Fruit fly (Drosophila melanogaster) whole organism, embryonic: Measurements from ENCODE around the gene CG33110.
A peak's percentile ranks its signal among the peaks of the same experiment; 100 is the strongest.

ENCODE experiments used
- Abd-B ChIP-seq: fragments of 200-800 bp; sonication (Bioruptor generic); optimal IDR thresholded peaks from 2 replicates; lab custom pipeline; 2018; ENCODE audit warnings: missing biosample characterization, mild to moderate bottlenecking, missing genetic modification characterization, moderate library complexity
- CG10147 ChIP-seq: fragments of 200-800 bp; sonication (Bioruptor generic); optimal IDR thresholded peaks from 2 replicates; lab custom pipeline; 2019; ENCODE audit warnings: missing biosample characterization, mild to moderate bottlenecking, missing genetic modification characterization, moderate library complexity
- CG10543 ChIP-seq: fragments of 200-800 bp; sonication (Bioruptor generic); optimal IDR thresholded peaks from 3 replicates; lab custom pipeline; 2017; ENCODE audit warnings: missing biosample characterization, mild to moderate bottlenecking, missing genetic modification characterization, moderate library complexity
- CG10979 ChIP-seq: fragments of 200-800 bp; sonication (Bioruptor generic); optimal IDR thresholded peaks from 2 replicates; lab custom pipeline; 2018; ENCODE audit warnings: missing biosample characterization, mild to moderate bottlenecking, missing genetic modification characterization, moderate library complexity
- CG11456 ChIP-seq: fragments of 200-800 bp; sonication (Bioruptor generic); IDR thresholded peaks from 3 replicates; pipeline ENCODE4 v1.3.6; 2022; ENCODE audit warnings: missing biosample characterization, missing genetic modification characterization
- CG12236 ChIP-seq: fragments of 200-800 bp; sonication (Bioruptor generic); optimal IDR thresholded peaks from 2 replicates; lab custom pipeline; 2016; ENCODE audit warnings: missing biosample characterization, missing genetic modification characterization
- CG12659 ChIP-seq: fragments of 200-800 bp; sonication (Bioruptor generic); optimal IDR thresholded peaks from 3 replicates; lab custom pipeline; 2017; ENCODE audit warnings: mild to moderate bottlenecking, missing biosample characterization, missing genetic modification reagents, missing genetic modification characterization
- CG15269 ChIP-seq: fragments of 200-800 bp; sonication (Bioruptor generic); optimal IDR thresholded peaks from 2 replicates; lab custom pipeline; 2018; ENCODE audit warnings: missing biosample characterization, mild to moderate bottlenecking, missing genetic modification characterization, moderate library complexity
- CG15514 ChIP-seq: fragments of 200-800 bp; sonication (Bioruptor generic); optimal IDR thresholded peaks from 3 replicates; lab custom pipeline; 2017; ENCODE audit warnings: missing biosample characterization, missing genetic modification characterization, mild to moderate bottlenecking, moderate library complexity, missing genetic modification reagents
- CG17568 ChIP-seq: fragments of 200-800 bp; sonication (Bioruptor generic); optimal IDR thresholded peaks from 2 replicates; lab custom pipeline; 2018; ENCODE audit warnings: missing biosample characterization, mild to moderate bottlenecking, missing genetic modification characterization, moderate library complexity
- CG2712 ChIP-seq: fragments of 200-800 bp; optimal IDR thresholded peaks from 3 replicates; lab custom pipeline; 2019; ENCODE audit warnings: missing biosample characterization, mild to moderate bottlenecking, missing genetic modification characterization, moderate library complexity
- CG30403 ChIP-seq: fragments of 200-800 bp; sonication (Bioruptor generic); optimal IDR thresholded peaks from 3 replicates; lab custom pipeline; 2016; ENCODE audit warnings: missing biosample characterization, missing genetic modification characterization
- CG3281 ChIP-seq: fragments of 200-800 bp; sonication (Bioruptor generic); optimal IDR thresholded peaks from 3 replicates; lab custom pipeline; 2017; ENCODE audit warnings: missing biosample characterization, mild to moderate bottlenecking, missing genetic modification characterization
- CG7928 ChIP-seq: fragments of 200-800 bp; sonication (Bioruptor generic); optimal IDR thresholded peaks from 2 replicates; lab custom pipeline; 2017; ENCODE audit warnings: missing biosample characterization, mild to moderate bottlenecking, missing genetic modification characterization
- CG8290 ChIP-seq, 3 experiments: fragments of 200-800 bp; sonication (Bioruptor generic); optimal IDR thresholded peaks; 2 replicates each; lab custom pipeline; 2016 to 2019; ENCODE audit warnings: missing biosample characterization in 3 of 3, missing genetic modification characterization in 3 of 3, mild to moderate bottlenecking in 2 of 3, moderate library complexity in 1 of 3
- CG8478 ChIP-seq: fragments of >200 bp; optimal IDR thresholded peaks from 2 replicates; lab custom pipeline; 2018
- CG8765 ChIP-seq: fragments of 200-800 bp; sonication (Bioruptor generic); IDR thresholded peaks from 2 replicates; pipeline ENCODE4 v1.3.6; 2022; ENCODE audit warnings: missing biosample characterization, missing genetic modification characterization
- CG8944 ChIP-seq: fragments of 200-800 bp; sonication (Bioruptor generic); optimal IDR thresholded peaks from 3 replicates; lab custom pipeline; 2016; ENCODE audit warnings: missing biosample characterization, missing genetic modification characterization
- CG9437 ChIP-seq: fragments of 200-800 bp; sonication (Bioruptor generic); optimal IDR thresholded peaks from 2 replicates; lab custom pipeline; 2018; ENCODE audit warnings: missing biosample characterization, mild to moderate bottlenecking, missing genetic modification characterization
- CG9932 ChIP-seq: fragments of 200-800 bp; sonication (Bioruptor generic); IDR thresholded peaks from 2 replicates; pipeline ENCODE4 v1.3.6; 2022; ENCODE audit warnings: missing biosample characterization, missing genetic modification characterization
- CHES-1-like ChIP-seq: fragments of 200-800 bp; sonication (Bioruptor generic); optimal IDR thresholded peaks from 2 replicates; lab custom pipeline; 2016; ENCODE audit warnings: missing biosample characterization, missing genetic modification characterization
- Deaf1 ChIP-seq: fragments of 200-800 bp; optimal IDR thresholded peaks from 3 replicates; lab custom pipeline; 2019; ENCODE audit warnings: missing biosample characterization, mild to moderate bottlenecking, missing genetic modification characterization, moderate library complexity
- Dek ChIP-seq: fragments of 200-800 bp; sonication (Bioruptor generic); optimal IDR thresholded peaks from 3 replicates; lab custom pipeline; 2019; ENCODE audit warnings: missing biosample characterization, mild to moderate bottlenecking, missing genetic modification characterization, moderate library complexity
- Drgx ChIP-seq: fragments of 200-800 bp; sonication (Bioruptor generic); IDR thresholded peaks from 2 replicates; pipeline ENCODE4 v1.3.6; 2022; ENCODE audit warnings: missing biosample characterization, missing genetic modification characterization
- HHEX ChIP-seq: fragments of 200-800 bp; sonication (Bioruptor generic); optimal IDR thresholded peaks from 3 replicates; lab custom pipeline; 2017; ENCODE audit warnings: missing biosample characterization, mild to moderate bottlenecking, missing genetic modification characterization, missing genetic modification reagents
- Hand ChIP-seq: fragments of 200-800 bp; sonication (Bioruptor generic); optimal IDR thresholded peaks from 2 replicates; lab custom pipeline; 2017; ENCODE audit warnings: mild to moderate bottlenecking, missing biosample characterization, missing genetic modification reagents, missing genetic modification characterization
- Hsf ChIP-seq: fragments of 200-800 bp; sonication (Bioruptor generic); optimal IDR thresholded peaks from 3 replicates; lab custom pipeline; 2016; ENCODE audit warnings: missing biosample characterization, missing genetic modification characterization
- Med ChIP-seq: fragments of 200-800 bp; sonication (Bioruptor generic); peaks from one replicate; lab custom pipeline; 2016; ENCODE audit warnings: missing biosample characterization, missing genetic modification characterization, mild to moderate bottlenecking, inconsistent platforms, moderate library complexity
- Oli ChIP-seq: fragments of 200-800 bp; sonication (Bioruptor generic); optimal IDR thresholded peaks from 2 replicates; lab custom pipeline; 2018; ENCODE audit warnings: missing biosample characterization, mild to moderate bottlenecking, missing genetic modification characterization, moderate library complexity
- Sox100B ChIP-seq: fragments of 200-800 bp; sonication (Bioruptor generic); optimal IDR thresholded peaks from 3 replicates; lab custom pipeline; 2018; ENCODE audit warnings: missing biosample characterization, mild to moderate bottlenecking, missing genetic modification characterization
- Sry-β ChIP-seq: fragments of 200-800 bp; sonication (Bioruptor generic); optimal IDR thresholded peaks from 2 replicates; lab custom pipeline; 2018; ENCODE audit warnings: missing biosample characterization, mild to moderate bottlenecking, missing genetic modification characterization, moderate library complexity
- Stat92E ChIP-seq, 3 experiments: fragments of >200 bp in 2 of 3; fragments of 200-800 bp in 1 of 3; sonication (Bioruptor generic) in 1 of 3; optimal IDR thresholded peaks; 2 replicates each; lab custom pipeline; 2017 to 2019; ENCODE audit warnings: missing biosample characterization in 3 of 3, missing genetic modification characterization in 3 of 3, mild to moderate bottlenecking in 1 of 3, moderate library complexity in 1 of 3
- Taf1 ChIP-seq: fragments of 200-800 bp; sonication (Bioruptor generic); IDR thresholded peaks from 2 replicates; pipeline ENCODE4 v1.3.6; 2022; ENCODE audit warnings: missing biosample characterization, missing genetic modification characterization
- cato ChIP-seq: fragments of 200-800 bp; sonication (Bioruptor generic); optimal IDR thresholded peaks from 2 replicates; lab custom pipeline; 2016; ENCODE audit warnings: missing biosample characterization, missing genetic modification characterization, borderline replicate concordance
- chinmo ChIP-seq: fragments of 200-800 bp; sonication (Bioruptor generic); IDR thresholded peaks from 4 replicates; pipeline ENCODE4 v1.3.6; 2022; ENCODE audit warnings: missing biosample characterization, missing genetic modification characterization; ENCODE audit not compliant: partially characterized antibody
- cwo ChIP-seq: fragments of 200-800 bp; sonication (Bioruptor generic); optimal IDR thresholded peaks from 3 replicates; lab custom pipeline; 2017; ENCODE audit warnings: missing biosample characterization, missing genetic modification characterization, mild to moderate bottlenecking, moderate library complexity, missing genetic modification reagents
- danr ChIP-seq: fragments of 200-800 bp; sonication (Bioruptor generic); IDR thresholded peaks from 2 replicates; pipeline ENCODE4 v1.3.6; 2022; ENCODE audit warnings: missing biosample characterization, missing genetic modification characterization
- gem ChIP-seq: fragments of 200-800 bp; sonication (Bioruptor generic); optimal IDR thresholded peaks from 2 replicates; lab custom pipeline; 2019; ENCODE audit warnings: missing biosample characterization, mild to moderate bottlenecking, missing genetic modification characterization, moderate library complexity
- grn ChIP-seq: fragments of 200-800 bp; sonication (Bioruptor generic); optimal IDR thresholded peaks from 3 replicates; lab custom pipeline; 2017; ENCODE audit warnings: missing biosample characterization, missing genetic modification characterization
- hth ChIP-seq: fragments of >200 bp; optimal IDR thresholded peaks from 2 replicates; lab custom pipeline; 2017; ENCODE audit warnings: inconsistent platforms
- nmo ChIP-seq: fragments of 200-800 bp; sonication (Bioruptor generic); optimal IDR thresholded peaks from 2 replicates; lab custom pipeline; 2018; ENCODE audit warnings: missing biosample characterization, mild to moderate bottlenecking, missing genetic modification characterization, moderate library complexity
- org-1 ChIP-seq: fragments of 200-800 bp; sonication (Bioruptor generic); optimal IDR thresholded peaks from 2 replicates; lab custom pipeline; 2017; ENCODE audit warnings: missing biosample characterization, missing genetic modification characterization
- pan ChIP-seq, 4 experiments: fragments of >200 bp in 3 of 4; fragments of 200-800 bp in 1 of 4; sonication (Bioruptor generic) in 1 of 4; optimal IDR thresholded peaks in 3 of 4; IDR thresholded peaks in 1 of 4; 2 replicates each; pipeline versions ENCODE4 v1.3.6 to Lab custom; 2017 to 2022; ENCODE audit warnings: missing biosample characterization in 2 of 4, missing genetic modification characterization in 2 of 4, mixed read lengths in 1 of 4
- trem ChIP-seq: fragments of 200-800 bp; optimal IDR thresholded peaks from 3 replicates; lab custom pipeline; 2019; ENCODE audit warnings: missing biosample characterization, mild to moderate bottlenecking, missing genetic modification characterization, moderate library complexity
- yki ChIP-seq: fragments of >200 bp; optimal IDR thresholded peaks from 3 replicates; lab custom pipeline; 2018

CG33110 gene

DNA sequence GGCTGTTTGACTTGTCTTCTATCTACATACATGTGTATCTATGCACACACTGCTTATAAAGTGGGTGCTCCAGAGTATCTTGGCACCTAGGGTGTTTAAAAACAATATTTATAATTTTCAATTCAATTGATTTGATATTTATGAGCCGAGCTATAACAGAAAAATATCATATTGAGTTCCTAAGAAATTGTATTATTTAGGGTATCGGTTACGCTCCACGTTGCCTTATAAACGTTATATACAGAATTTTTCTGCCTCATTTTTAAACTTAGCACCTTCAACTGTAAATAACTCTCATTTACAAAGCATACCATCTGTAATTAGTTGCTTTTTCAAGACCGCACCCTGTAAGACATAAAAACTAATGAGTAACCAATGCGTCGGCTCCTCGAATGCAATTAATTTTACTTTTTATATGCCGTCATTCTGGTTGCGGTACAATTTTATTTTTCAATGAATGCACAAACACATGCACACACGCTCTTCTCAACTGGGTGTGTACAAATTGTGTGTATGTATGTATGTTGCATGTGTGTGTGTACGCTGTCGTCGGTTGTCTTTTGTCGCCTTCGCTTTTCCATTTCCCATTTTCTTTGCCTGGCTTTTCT lies 20.8 kb downstream of the CG33110 start (continued):
- peak; percentile 34 for TF ChIP-seq CG15269 (tag; lab: Kevin White, UChicago)
- TF ChIP-seq CG11456 (GFP tag; lab: Robert Waterston, UW): no peak
- TF ChIP-seq, all 482 proteins: peak for 220

DNA sequence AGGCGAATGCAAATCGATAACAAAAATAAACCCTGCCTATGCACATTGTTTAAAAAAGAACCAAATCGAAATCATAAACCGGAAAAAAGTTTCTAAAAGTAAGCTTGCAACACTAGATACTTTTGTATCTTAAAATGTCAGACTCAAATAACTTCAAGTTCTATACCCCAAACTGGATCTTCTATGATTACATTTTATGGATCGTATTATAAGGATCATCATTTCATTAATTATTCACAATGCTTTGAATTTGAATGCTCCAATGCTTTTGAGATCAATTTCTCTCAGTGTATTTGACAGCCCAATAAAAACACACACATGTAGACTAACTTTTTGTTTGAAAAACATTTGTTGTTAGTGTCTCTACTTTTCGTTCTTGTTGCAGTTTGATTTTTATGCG lies 24.3 kb downstream of the CG33110 start:
- no peak for TF ChIP-seq danr (GFP tag; lab: Robert Waterston, UW)
- TF ChIP-seq Drgx (GFP tag; lab: Robert Waterston, UW): 0 out of 2 replicates have a peak, but pooled peaks have one; percentile 59
- TF ChIP-seq trem: no peak
- no peak for TF ChIP-seq HHEX (GFP tag; lab: Kevin White, UChicago)
- TF ChIP-seq CG10147: no peak
- no peak for TF ChIP-seq CG8478 (lab: Kevin White, UChicago)
- TF ChIP-seq CG12659 (GFP tag; lab: Kevin White, UChicago): no peak
- no peak for TF ChIP-seq Abd-B (GFP tag; lab: Kevin White, UChicago)
- no peak for TF ChIP-seq pan (optimal IDR thresholded peaks at IDR 0.05; lab: Kevin White, UChicago)
- TF ChIP-seq pan (GFP tag; optimal IDR thresholded peaks at IDR 0.05 in 1 of 2, IDR thresholded peaks at IDR 0.05 in 1 of 2): no peak
- peak; percentile 19 for TF ChIP-seq gem (tag; lab: Kevin White, UChicago)
- TF ChIP-seq, all 482 proteins: peak for 2

DNA sequence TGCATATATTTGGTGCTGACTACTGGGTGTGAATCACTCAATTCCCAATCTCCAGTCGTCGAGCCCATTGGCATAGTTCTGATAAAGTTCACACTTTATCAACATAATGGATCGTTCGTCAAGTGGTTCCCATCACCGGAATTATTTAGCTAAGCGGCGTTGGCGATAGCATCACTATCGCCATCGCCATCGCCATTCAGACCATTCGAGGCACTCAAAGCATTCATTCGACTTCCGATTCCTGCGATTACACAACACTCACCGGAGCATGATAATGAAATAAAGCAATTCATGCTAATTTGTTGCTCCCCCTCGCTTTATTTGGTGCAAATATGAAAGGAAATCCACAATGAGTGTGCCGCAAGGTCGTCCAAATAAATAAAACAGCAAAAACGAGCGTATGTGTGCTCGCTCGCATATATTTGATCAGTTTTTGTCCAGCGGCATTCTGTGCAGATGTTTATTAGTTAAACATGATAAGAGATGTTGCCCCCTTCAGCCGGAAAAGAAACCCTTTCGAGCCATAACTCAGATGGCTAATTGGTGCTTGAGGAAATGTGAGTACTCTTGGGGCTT lies 25.4 kb downstream of the CG33110 start:
- TF ChIP-seq Stat92E (GFP tag; optimal IDR thresholded peaks at IDR 0.05; lab: Kevin White, UChicago) (no peak), CG9437 (GFP tag; lab: Kevin White, UChicago) (no peak), CG8765 (no peak), CG8944 (GFP tag; lab: Kevin White, UChicago) (no peak), hth (lab: Kevin White, UChicago) (no peak), CG17568 (GFP tag; lab: Kevin White, UChicago) (no peak), Taf1 (no peak), CHES-1-like (no peak), org-1 (GFP tag; lab: Kevin White, UChicago) (no peak), Hand (no peak), CG7928 (GFP tag; lab: Kevin White, UChicago) (no peak), CG10979 (no peak), CG10543 (GFP tag; lab: Kevin White, UChicago) (peak; percentile 17), Dek (tag; lab: Kevin White, UChicago) (no peak), Med (GFP tag; lab: Kevin White, UChicago) (peak; percentile 59), yki (lab: Kevin White, UChicago) (no peak), CG12236 (no peak), CG9932 (GFP tag; lab: Robert Waterston, UW) (no peak), grn (GFP tag; lab: Kevin White, UChicago) (peak; percentile 97), Sox100B (GFP tag; lab: Kevin White, UChicago) (no peak), CG2712 (tag; lab: Kevin White, UChicago) (no peak), cato (no peak), nmo (no peak), Sry-β (GFP tag; lab: Kevin White, UChicago) (no peak), Deaf1 (no peak), CG15514 (peak; percentile 38), CG30403 (GFP tag; lab: Kevin White, UChicago) (no peak), chinmo (GFP tag; lab: Robert Waterston, UW) (0 out of 4 replicates have a peak, but pooled peaks have one; percentile 13), CG8290 (GFP tag; optimal IDR thresholded peaks at IDR 0.05; lab: Kevin White, UChicago) (no peak), CG8290 (tag; optimal IDR thresholded peaks at IDR 0.05; lab: Kevin White, UChicago) (peak in 1 of 2 experiments; percentile 5), Oli (tag; lab: Kevin White, UChicago) (no peak), cwo (GFP tag; lab: Kevin White, UChicago) (peak; percentile 13), CG3281 (GFP tag; lab: Kevin White, UChicago) (peak; percentile 4), Hsf (GFP tag; lab: Kevin White, UChicago) (no peak)
